Worm (Caenorhabditis elegans): ENCODE data around the gene B0563.1.
A peak's percentile ranks its signal among the peaks of the same experiment; 100 is the strongest.

DNA sequence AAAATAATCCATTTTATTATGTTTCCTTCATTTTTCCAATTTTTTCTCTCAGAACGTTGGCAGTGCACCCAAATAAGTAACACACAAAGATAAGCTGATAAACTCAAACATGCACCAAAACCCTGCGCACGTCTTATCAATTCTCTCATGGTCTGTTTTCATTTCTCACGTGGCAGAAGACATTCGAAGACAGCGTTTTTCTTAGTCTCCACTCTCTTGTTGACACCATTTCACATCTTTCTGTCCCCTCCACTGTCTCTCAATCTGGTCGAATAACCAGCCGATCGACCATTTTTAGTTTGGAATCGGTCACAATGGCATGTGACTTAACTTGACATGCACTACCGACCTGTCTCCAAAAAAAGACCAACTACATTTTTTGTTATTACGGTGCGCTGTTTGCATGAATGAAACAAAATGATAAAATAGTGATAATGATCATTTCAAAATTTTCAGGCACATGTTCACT is 42.6 kb downstream of the B0563.1 start, which contains the start of gene C35B8.3:
- TF ChIP-seq elt-1 (tag; optimal IDR thresholded peaks at IDR 0.05) (no peak), sea-2 (GFP tag; optimal IDR thresholded peaks at IDR 0.05) (no peak), nhr-11 (tag; optimal IDR thresholded peaks at IDR 0.05) (no peak), nfya-1 (tag; optimal IDR thresholded peaks at IDR 0.05; ENCODE audit: insufficient read depth) (no peak), unc-62 (GFP tag; optimal IDR thresholded peaks at IDR 0.05) (no peak), ama-1 (optimal IDR thresholded peaks at IDR 0.05) (no peak), elt-2 (tag; optimal IDR thresholded peaks at IDR 0.05) (peak; percentile 86), ZK546.5 (tag; optimal IDR thresholded peaks at IDR 0.05) (no peak), nhr-237 (tag; optimal IDR thresholded peaks at IDR 0.05) (no peak), nhr-28 (tag; optimal IDR thresholded peaks at IDR 0.05) (no peak), nhr-12 (tag; optimal IDR thresholded peaks at IDR 0.05) (no peak), fkh-10 (GFP tag; optimal IDR thresholded peaks at IDR 0.05) (no peak), lin-39 (tag; optimal IDR thresholded peaks at IDR 0.05) (no peak)
